Worm (Caenorhabditis elegans) whole organism, L4 larva: ENCODE data around the gene C10G8.3.

Source experiments
- aly-2 ChIP-seq: sonication (generic microtip); optimal IDR thresholded peaks from 2 replicates; lab custom pipeline; 2018; ENCODE audit warnings: missing biosample characterization, missing genetic modification characterization
- ama-1 ChIP-seq: fragments of 150-350 bp; optimal IDR thresholded peaks from 2 replicates; lab custom pipeline; 2014; ENCODE audit warnings: inconsistent platforms, mixed read lengths
- dmd-6 ChIP-seq: fragments of 200-800 bp; sonication (Bioruptor generic); IDR thresholded peaks from 2 replicates; pipeline ENCODE4 v1.3.6; 2022; ENCODE audit warnings: missing genetic modification reagents, missing genetic modification characterization, missing compliant biosample characterization
- egl-27 ChIP-seq: sonication (generic microtip); optimal IDR thresholded peaks from 3 replicates; lab custom pipeline; 2017; ENCODE audit warnings: missing biosample characterization, missing genetic modification reagents, missing genetic modification characterization
- egl-43 ChIP-seq: fragments of 200-800 bp; sonication (Bioruptor generic); IDR thresholded peaks from 2 replicates; pipeline ENCODE4 v1.3.6; 2022; ENCODE audit warnings: missing genetic modification reagents, missing genetic modification characterization, missing compliant biosample characterization
- hif-1 ChIP-seq, 2 experiments: sonication (generic microtip); optimal IDR thresholded peaks; 2 replicates each; lab custom pipeline; 2016 to 2017; ENCODE audit warnings: missing compliant biosample characterization in 2 of 2, missing genetic modification characterization in 2 of 2, missing genetic modification reagents in 2 of 2, missing genotype in 2 of 2, mild to moderate bottlenecking in 1 of 2
- lin-38 ChIP-seq: fragments of 200-800 bp; sonication (Bioruptor generic); IDR thresholded peaks from 2 replicates; pipeline ENCODE4 v1.3.6; 2022; ENCODE audit warnings: missing genetic modification reagents, missing genetic modification characterization, missing compliant biosample characterization
- nhr-11 ChIP-seq: fragments of 150-350 bp; optimal IDR thresholded peaks from 2 replicates; lab custom pipeline; 2014; ENCODE audit warnings: missing biosample characterization, missing genetic modification characterization
- nhr-28 ChIP-seq: fragments of 150-350 bp; optimal IDR thresholded peaks from 2 replicates; lab custom pipeline; 2014; ENCODE audit warnings: missing biosample characterization, missing genetic modification characterization
- nhr-41 ChIP-seq: fragments of 200-800 bp; sonication (Bioruptor generic); IDR thresholded peaks from 2 replicates; pipeline ENCODE4 v1.3.6; 2022; ENCODE audit warnings: missing genetic modification reagents, missing genetic modification characterization, missing compliant biosample characterization

- no peak for TF ChIP-seq nhr-11
- TF ChIP-seq lin-38 (GFP tag; lab: Robert Waterston, UW): no peak
- TF ChIP-seq ama-1: no peak
- TF ChIP-seq aly-2 (tag; lab: Kevin White, UChicago): no peak
- TF ChIP-seq hif-1 (tag; optimal IDR thresholded peaks at IDR 0.05; lab: Kevin White, UChicago): no peak
- no peak for TF ChIP-seq egl-27 (tag; lab: Kevin White, UChicago)
- TF ChIP-seq nhr-28 (tag; lab: Kevin White, UChicago): no peak
- no peak for TF ChIP-seq dmd-6
- no peak for TF ChIP-seq nhr-41 (GFP tag; lab: Robert Waterston, UW)
- no peak for TF ChIP-seq egl-43 (GFP tag; lab: Robert Waterston, UW)
Observed at ce11 chrV:5311635-5312034, 918 bp upstream of the C10G8.3 start, which contains the start of gene C10G8.4.
